In the genomic region with DNA sequence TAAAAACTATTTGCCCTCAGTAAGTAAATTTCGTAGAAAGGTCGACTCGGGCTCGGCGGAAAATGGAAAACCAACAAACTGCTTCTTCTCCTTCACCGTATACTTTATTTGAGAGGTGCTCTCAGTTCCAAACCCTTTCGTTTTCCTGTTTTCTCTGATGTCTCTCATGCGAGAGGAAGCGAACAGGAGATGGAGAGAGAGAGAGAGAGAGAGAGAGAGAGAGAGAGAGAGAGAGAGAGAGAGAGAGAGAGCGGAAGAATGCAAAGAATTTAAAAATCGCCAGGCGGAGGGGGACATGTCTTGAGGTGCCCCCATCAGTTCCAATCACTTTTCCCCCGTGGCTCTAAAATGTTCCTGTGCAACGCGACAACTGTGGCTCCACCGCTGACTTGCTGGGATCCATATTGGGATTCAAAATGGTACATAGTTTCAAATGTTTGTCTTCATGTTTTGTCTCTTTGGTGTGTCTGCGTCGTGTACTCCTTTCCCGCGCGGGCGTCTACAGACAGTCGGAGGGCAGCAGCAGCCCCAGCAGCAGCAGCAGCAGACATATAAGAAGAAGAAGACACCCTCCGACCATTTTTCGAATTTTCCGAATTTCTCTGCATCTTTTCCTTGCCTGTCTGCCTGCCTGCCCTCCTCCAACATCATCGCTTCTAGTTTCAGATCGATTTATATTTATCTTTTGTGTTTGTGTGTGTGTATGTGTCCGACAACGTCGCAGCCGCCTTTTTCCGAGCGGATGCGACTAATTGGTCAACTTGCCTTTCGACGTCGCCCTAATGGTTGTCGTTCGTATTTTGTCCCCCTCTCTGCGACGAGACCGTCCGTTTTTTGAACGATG, we compare ENCODE assay signal across 1 worm cellular context.
TF ChIP-seq lines count a peak whose summit lies in the region.

Gene R08C7.11, minus strand, starts transcription at position 608 of the 844 bp plus-strand sequence.

TF ChIP-seq in whole organism, L4 larva, 104 proteins besides CTCF, POLR2A, EP300 and RAD21 (continued from another document):
- TF ChIP-seq mdl-1 (tag; optimal IDR thresholded peaks at IDR 0.05; lab: Kevin White, UChicago) (peak; percentile 7 to 38), hmg-1.1 (GFP tag; IDR thresholded peaks at IDR 0.05; lab: Robert Waterston, UW) (0 out of 2 replicates have a peak, but pooled peaks have one; percentile 5), hlh-30 (tag; optimal IDR thresholded peaks at IDR 0.05; lab: Kevin White, UChicago; ENCODE audit: insufficient read depth) (peak; percentile 6), aha-1 (tag; lab: Kevin White, UChicago) (peak; percentile 86)
